Worm (Caenorhabditis elegans) whole organism, young adult: Measurements from ENCODE around the gene cdk-4.

Experiments
- F37B4.10 ChIP-seq: fragments of 200-800 bp; sonication (Bioruptor generic); IDR thresholded peaks from 2 replicates; pipeline ENCODE4 v1.3.6; 2022; ENCODE audit warnings: missing genetic modification characterization, missing compliant biosample characterization
- F57A8.1 ChIP-seq: fragments of 200-800 bp; sonication (Bioruptor generic); optimal IDR thresholded peaks from 2 replicates; lab custom pipeline; 2018; ENCODE audit warnings: mild to moderate bottlenecking, missing genetic modification characterization, moderate library complexity, missing compliant biosample characterization
- K11D2.4 ChIP-seq: fragments of 200-800 bp; sonication (Bioruptor generic); IDR thresholded peaks from 2 replicates; pipeline ENCODE4 v1.3.6; 2022; ENCODE audit warnings: missing genetic modification reagents, missing genetic modification characterization, missing compliant biosample characterization
- akir-1 ChIP-seq: fragments of 200-800 bp; sonication (Bioruptor generic); optimal IDR thresholded peaks from 2 replicates; lab custom pipeline; 2018; ENCODE audit warnings: mild to moderate bottlenecking, missing genetic modification characterization, moderate library complexity, missing compliant biosample characterization
- ama-1 ChIP-seq, 3 experiments: fragments of 150-350 bp in 1 of 3; sonication (generic microtip) in 2 of 3; optimal IDR thresholded peaks; 2 replicates each; lab custom pipeline; 2014 to 2018; ENCODE audit warnings: missing biosample characterization in 2 of 3, missing genetic modification characterization in 2 of 3, missing genetic modification reagents in 2 of 3
- cebp-1 ChIP-seq, 2 experiments: fragments of 200-800 bp in 1 of 2; sonication (Bioruptor generic) in 1 of 2; sonication (generic microtip) in 1 of 2; IDR thresholded peaks in 1 of 2; optimal IDR thresholded peaks in 1 of 2; 2 replicates each; pipeline versions ENCODE4 v1.3.6 to Lab custom; 2017 to 2022; ENCODE audit warnings: missing compliant biosample characterization in 2 of 2, missing genetic modification characterization in 2 of 2, mild to moderate bottlenecking in 1 of 2, missing genetic modification reagents in 1 of 2, moderate library complexity in 1 of 2
- ceh-40 ChIP-seq: fragments of 200-800 bp; sonication (Bioruptor generic); IDR thresholded peaks from 2 replicates; pipeline ENCODE4 v1.3.6; 2022; ENCODE audit warnings: missing genetic modification characterization, missing compliant biosample characterization
- efl-1 ChIP-seq: fragments of 150-350 bp; optimal IDR thresholded peaks from 2 replicates; lab custom pipeline; 2014; ENCODE audit warnings: missing biosample characterization, missing genetic modification reagents, missing genetic modification characterization
- hlh-26 ChIP-seq: fragments of 200-800 bp; sonication (Bioruptor generic); conservative IDR thresholded peaks from 2 replicates; pipeline ENCODE4 v1.3.6; 2022; ENCODE audit warnings: missing genetic modification reagents, missing genetic modification characterization, missing compliant biosample characterization
- hmg-1.2 ChIP-seq: fragments of 200-800 bp; sonication (Bioruptor generic); IDR thresholded peaks from 2 replicates; pipeline ENCODE4 v1.3.6; 2022; ENCODE audit warnings: missing genetic modification reagents, missing genetic modification characterization, missing compliant biosample characterization
- lag-1 ChIP-seq: fragments of 200-800 bp; sonication (Bioruptor generic); IDR thresholded peaks from 2 replicates; pipeline ENCODE4 v1.3.6; 2022; ENCODE audit warnings: missing genetic modification reagents, missing genetic modification characterization, missing compliant biosample characterization
- lin-40 ChIP-seq: sonication (generic microtip); optimal IDR thresholded peaks from 2 replicates; lab custom pipeline; 2016; ENCODE audit warnings: missing genetic modification characterization, mild to moderate bottlenecking, missing compliant biosample characterization, missing genotype, missing genetic modification reagents
- lir-1 ChIP-seq: fragments of 200-800 bp; sonication (Bioruptor generic); conservative IDR thresholded peaks from 2 replicates; pipeline ENCODE4 v1.3.6; 2022; ENCODE audit warnings: missing genetic modification reagents, missing genetic modification characterization, missing compliant biosample characterization
- lsl-1 ChIP-seq: fragments of 200-800 bp; sonication (Bioruptor generic); optimal IDR thresholded peaks from 2 replicates; lab custom pipeline; 2018; ENCODE audit warnings: mild to moderate bottlenecking, missing genetic modification characterization, moderate library complexity, missing compliant biosample characterization
- lsy-27 ChIP-seq: sonication (generic microtip); optimal IDR thresholded peaks from 2 replicates; lab custom pipeline; 2017; ENCODE audit warnings: missing genetic modification characterization, mild to moderate bottlenecking, missing compliant biosample characterization, antibody characterized with exemption, missing genotype, borderline replicate concordance; ENCODE audit not compliant: insufficient read depth
- madf-10 ChIP-seq: sonication (generic microtip); optimal IDR thresholded peaks from 2 replicates; lab custom pipeline; 2016; ENCODE audit warnings: mild to moderate bottlenecking, missing genetic modification characterization, missing compliant biosample characterization
- madf-6 ChIP-seq: fragments of 200-800 bp; sonication (Bioruptor generic); IDR thresholded peaks from 2 replicates; pipeline ENCODE4 v1.3.6; 2022; ENCODE audit warnings: missing genetic modification reagents, missing genetic modification characterization, missing compliant biosample characterization
- nfyb-1 ChIP-seq: fragments of 200-800 bp; sonication (Bioruptor generic); IDR thresholded peaks from 2 replicates; pipeline ENCODE4 v1.3.6; 2022; ENCODE audit warnings: missing genetic modification reagents, missing genetic modification characterization, missing compliant biosample characterization
- nhr-80 ChIP-seq: sonication (generic microtip); optimal IDR thresholded peaks from 2 replicates; lab custom pipeline; 2016; ENCODE audit warnings: missing genetic modification characterization, missing compliant biosample characterization
- pha-4 ChIP-seq: fragments of 150-350 bp; sonication (generic microtip); optimal IDR thresholded peaks from 2 replicates; lab custom pipeline; 2014; ENCODE audit warnings: missing biosample characterization, missing genetic modification reagents, missing genetic modification characterization
- rcor-1 ChIP-seq: fragments of 200-800 bp; sonication (Bioruptor generic); IDR thresholded peaks from 2 replicates; pipeline ENCODE4 v1.3.6; 2022; ENCODE audit warnings: missing genetic modification reagents, missing genetic modification characterization, missing compliant biosample characterization
- snpc-1.1 ChIP-seq: sonication (generic microtip); optimal IDR thresholded peaks from 2 replicates; lab custom pipeline; 2017; ENCODE audit warnings: missing genetic modification characterization, mild to moderate bottlenecking, missing compliant biosample characterization, antibody characterized with exemption, moderate library complexity, missing genotype, missing genetic modification reagents; ENCODE audit not compliant: insufficient read depth
- snpc-1.3 ChIP-seq: sonication (generic microtip); optimal IDR thresholded peaks from 2 replicates; lab custom pipeline; 2017; ENCODE audit warnings: missing genetic modification characterization, mild to moderate bottlenecking, missing compliant biosample characterization, antibody characterized with exemption, moderate library complexity, missing genotype, missing genetic modification reagents; ENCODE audit not compliant: insufficient read depth
- somi-1 ChIP-seq: fragments of 200-800 bp; sonication (Bioruptor generic); optimal IDR thresholded peaks from 2 replicates; lab custom pipeline; 2018; ENCODE audit warnings: mild to moderate bottlenecking, missing genetic modification characterization, missing compliant biosample characterization
- zfh-2 ChIP-seq: fragments of 200-800 bp; sonication (Bioruptor generic); conservative IDR thresholded peaks from 2 replicates; pipeline ENCODE4 v1.3.6; 2022; ENCODE audit warnings: missing genetic modification reagents, missing genetic modification characterization, missing compliant biosample characterization
- ztf-26 ChIP-seq: sonication (generic microtip); optimal IDR thresholded peaks from 2 replicates; lab custom pipeline; 2017; ENCODE audit warnings: missing genetic modification characterization, missing compliant biosample characterization
- ztf-28 ChIP-seq: fragments of 200-800 bp; sonication (Bioruptor generic); IDR thresholded peaks from 2 replicates; pipeline ENCODE4 v1.3.6; 2022; ENCODE audit warnings: missing genetic modification reagents, missing genetic modification characterization, missing compliant biosample characterization

Gene cdk-4

DNA sequence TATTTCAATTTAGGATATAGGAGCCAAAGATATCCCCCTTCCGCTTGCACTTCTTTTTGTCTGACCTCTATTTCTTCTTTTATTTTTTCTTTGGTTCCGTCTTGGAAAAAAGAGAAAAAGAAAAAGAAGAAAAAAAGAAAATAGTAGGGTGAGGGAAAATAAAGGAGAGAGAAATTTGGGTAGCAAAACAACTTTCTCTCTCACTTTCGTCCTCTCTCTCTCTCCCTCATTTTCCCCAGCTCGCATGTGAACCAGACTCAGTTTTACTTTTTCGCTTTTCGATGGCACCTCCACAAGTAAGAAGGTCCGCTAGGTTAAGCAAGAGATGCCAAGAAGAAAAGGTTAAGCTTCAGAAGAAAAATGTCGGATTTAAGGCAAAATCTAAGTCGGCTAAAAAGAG lies 24.0 kb upstream of the cdk-4 start:
- peak; percentile 88 for TF ChIP-seq ama-1 (optimal IDR thresholded peaks at IDR 0.05; lab: Kevin White, UChicago)
- no peak for TF ChIP-seq ama-1 (GFP tag; optimal IDR thresholded peaks at IDR 0.05; lab: Kevin White, UChicago)
- no peak for TF ChIP-seq F57A8.1
- no peak for TF ChIP-seq lir-1 (GFP tag; lab: Robert Waterston, UW)
- 0 out of 2 replicates have a peak, but pooled peaks have one; percentile 31 for TF ChIP-seq nfyb-1 (GFP tag; lab: Robert Waterston, UW)
- TF ChIP-seq hmg-1.2 (GFP tag; lab: Robert Waterston, UW): 0 out of 2 replicates have a peak, but pooled peaks have one; percentile 13

DNA sequence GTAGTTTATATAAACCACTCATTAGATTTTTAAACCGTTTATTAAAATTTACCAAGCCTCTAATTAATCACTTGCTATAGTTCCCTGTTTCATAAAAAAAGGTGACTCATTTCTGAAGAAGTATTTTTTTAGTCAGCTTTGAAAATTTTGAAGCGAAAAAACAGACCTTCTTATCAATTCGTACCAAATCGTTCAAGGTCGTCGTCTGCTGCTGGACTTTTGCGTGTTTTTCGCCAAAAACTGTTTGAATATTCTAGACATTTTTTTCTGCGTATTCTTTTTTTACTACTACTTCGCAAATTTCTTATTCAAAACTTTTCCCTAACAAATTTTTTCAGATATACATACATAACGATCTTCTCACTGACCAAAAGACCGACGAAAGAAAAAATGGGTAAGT lies 23.5 kb upstream of the cdk-4 start, which contains the start of gene cah-4:
Gene cah-4 (plus strand): TSS at position 339 of the 400 bp plus-strand sequence.
- TF ChIP-seq akir-1 (GFP tag; lab: Kevin White, UChicago): no peak
- TF ChIP-seq ceh-40 (GFP tag; lab: Robert Waterston, UW): no peak
- TF ChIP-seq ama-1 (optimal IDR thresholded peaks at IDR 0.05; lab: Kevin White, UChicago): peak; percentile 75
- TF ChIP-seq ama-1 (GFP tag; optimal IDR thresholded peaks at IDR 0.05; lab: Kevin White, UChicago): no peak

DNA sequence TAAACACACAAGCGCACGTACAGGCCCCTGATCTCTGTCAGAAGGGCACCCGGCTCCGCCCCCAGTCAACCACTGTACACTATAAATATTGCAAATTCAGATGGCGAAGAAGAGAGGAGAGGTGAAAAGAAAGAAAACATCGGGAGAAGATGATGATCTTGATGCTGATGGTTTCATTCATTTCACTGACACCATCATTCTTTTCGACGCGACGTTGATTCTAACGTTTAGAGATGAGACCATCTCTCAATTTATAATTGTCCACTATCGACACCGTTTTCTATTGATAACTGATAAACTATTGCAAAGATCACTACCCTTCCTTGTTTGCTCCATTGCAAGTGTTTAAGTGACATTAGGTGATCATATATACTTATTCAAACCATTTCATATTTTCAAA lies 22.6 kb upstream of the cdk-4 start:
- TF ChIP-seq nhr-80 (tag; lab: Kevin White, UChicago) (peak; percentile 21), lin-40 (peak; percentile 35), ama-1 (optimal IDR thresholded peaks at IDR 0.05; lab: Kevin White, UChicago) (peak; percentile 88), ama-1 (GFP tag; optimal IDR thresholded peaks at IDR 0.05; lab: Kevin White, UChicago) (no peak), ztf-28 (GFP tag; lab: Robert Waterston, UW) (no peak)

DNA sequence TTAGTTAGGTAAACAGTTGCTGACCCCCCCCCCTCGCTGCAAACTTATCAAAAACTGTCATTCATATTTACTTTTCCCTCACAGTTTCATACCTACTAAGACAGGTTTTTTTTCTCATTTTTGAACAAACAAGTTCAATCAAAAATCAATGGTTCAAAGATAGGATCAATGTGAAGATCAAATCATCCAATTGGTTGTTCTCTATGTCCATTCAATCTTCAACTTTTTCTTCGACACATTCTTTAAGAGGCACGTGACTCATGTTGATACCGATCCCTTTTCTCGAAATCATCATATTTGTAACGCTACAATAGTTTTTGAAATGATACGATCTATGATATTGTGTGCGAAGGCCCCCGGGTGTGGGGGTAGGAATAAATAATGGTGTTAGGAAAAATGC lies 21.0 kb upstream of the cdk-4 start:
- TF ChIP-seq lag-1 (GFP tag; lab: Robert Waterston, UW) (no peak), lir-1 (GFP tag; lab: Robert Waterston, UW) (no peak), madf-6 (GFP tag; lab: Robert Waterston, UW) (no peak), lsy-27 (tag; lab: Kevin White, UChicago) (no peak), hlh-26 (GFP tag; lab: Robert Waterston, UW) (no peak), nhr-80 (tag; lab: Kevin White, UChicago) (peak; percentile 37), cebp-1 (GFP tag; IDR thresholded peaks at IDR 0.05; lab: Robert Waterston, UW) (no peak), cebp-1 (tag; optimal IDR thresholded peaks at IDR 0.05; lab: Kevin White, UChicago) (peak; percentile 5), ztf-26 (tag; lab: Kevin White, UChicago) (peak; percentile 7), lin-40 (peak; percentile 50), K11D2.4 (GFP tag; lab: Robert Waterston, UW) (peak; percentile 52; the same call in 1 of the 2 replicates), lsl-1 (GFP tag; lab: Kevin White, UChicago) (no peak), madf-10 (tag; lab: Kevin White, UChicago) (no peak), ama-1 (optimal IDR thresholded peaks at IDR 0.05; lab: Kevin White, UChicago) (no peak), ama-1 (GFP tag; optimal IDR thresholded peaks at IDR 0.05; lab: Kevin White, UChicago) (no peak), somi-1 (peak; percentile 59), rcor-1 (GFP tag; lab: Robert Waterston, UW) (no peak)
- TF ChIP-seq, all 124 proteins: peak for 6

DNA sequence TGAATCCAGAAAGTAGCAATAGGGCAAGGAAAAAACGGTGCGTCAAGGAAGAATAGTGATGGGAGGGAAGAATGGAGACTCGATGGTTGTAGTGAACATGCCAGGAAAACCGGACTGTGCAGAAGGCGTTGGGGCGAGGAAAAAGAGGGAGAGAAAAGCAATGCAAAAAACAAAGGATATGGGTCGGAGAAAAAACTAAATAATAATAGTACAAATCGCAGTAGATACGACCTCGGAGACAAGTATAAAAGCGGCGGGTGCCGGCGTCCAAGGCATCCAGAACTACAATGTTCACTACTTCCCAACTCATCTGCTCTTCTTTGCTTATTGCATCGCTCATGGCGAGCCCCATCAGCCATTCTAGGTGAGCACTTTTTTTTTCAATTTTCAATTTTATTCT lies 18.0 kb upstream of the cdk-4 start, which contains the start of gene R01E6.5:
Gene R01E6.5 (plus strand): TSS at position 301 of the 400 bp plus-strand sequence.
- no peak for TF ChIP-seq efl-1 (GFP tag; lab: Kevin White, UChicago)
- TF ChIP-seq, all 124 proteins: peak for 0

DNA sequence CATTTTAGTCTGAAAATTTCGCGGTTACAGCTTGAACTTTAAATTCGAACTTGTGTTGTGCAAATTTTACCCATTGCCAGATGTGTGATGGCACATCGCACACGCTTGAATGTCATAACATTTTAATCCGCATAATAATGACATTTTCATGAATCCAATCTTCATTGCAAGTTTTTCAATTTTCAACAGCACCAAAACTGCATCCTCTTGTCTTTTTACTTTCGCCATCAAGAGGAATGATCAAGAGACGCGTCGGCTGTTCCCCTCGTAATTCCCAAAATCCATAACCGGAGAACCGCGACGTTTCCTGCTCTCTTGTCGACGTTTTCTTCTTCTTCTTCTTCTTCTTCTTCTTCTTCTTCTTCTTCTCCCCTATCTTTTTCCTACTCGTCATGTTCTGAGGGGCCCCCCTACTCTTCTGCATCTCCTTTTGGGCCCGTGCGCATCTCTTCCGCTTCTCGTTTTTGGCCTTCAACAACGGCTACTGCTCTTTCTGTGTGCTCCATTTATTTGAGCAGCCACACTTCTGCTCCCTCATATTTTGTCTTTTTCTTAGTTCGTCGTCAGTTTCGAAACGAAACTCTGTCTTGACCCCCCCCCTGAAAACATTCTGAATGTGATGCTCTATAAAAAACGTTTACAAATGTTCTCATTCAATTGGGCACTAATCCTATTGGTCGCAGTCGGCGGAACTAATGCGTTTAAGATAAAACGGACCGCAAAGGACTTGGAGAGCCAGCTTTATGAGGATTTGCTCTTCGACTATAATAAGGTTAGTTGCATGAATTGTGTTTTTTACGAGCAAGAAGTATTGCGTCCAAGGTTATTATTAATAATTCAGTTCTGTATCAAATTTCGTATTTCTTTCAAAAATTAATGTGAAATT lies 14.0 kb upstream of the cdk-4 start, which contains the start of gene acr-12:
Gene acr-12 (plus strand): TSS at position 430 of the 886 bp plus-strand sequence.
- TF ChIP-seq snpc-1.1 (no peak), zfh-2 (GFP tag; lab: Robert Waterston, UW) (peak; percentile 80), snpc-1.3 (tag; lab: Kevin White, UChicago) (no peak), pha-4 (tag; lab: Kevin White, UChicago) (no peak), F37B4.10 (GFP tag; lab: Robert Waterston, UW) (no peak)
- TF ChIP-seq, all 124 proteins: peak for 1
